Worm (Caenorhabditis elegans) whole organism, L1 larva: ENCODE measurements around the gene sms-1.

Experiments used
- F16B12.6 ChIP-seq: fragments of 150-350 bp; optimal IDR thresholded peaks from 2 replicates; lab custom pipeline; 2014; ENCODE audit warnings: missing biosample characterization, missing genetic modification characterization
- alr-1 ChIP-seq: fragments of 200-800 bp; sonication (Bioruptor generic); optimal IDR thresholded peaks from 2 replicates; lab custom pipeline; 2018; ENCODE audit warnings: borderline replicate concordance, mild to moderate bottlenecking, missing genetic modification characterization, missing compliant biosample characterization
- aly-2 ChIP-seq: fragments of 150-350 bp; optimal IDR thresholded peaks from 2 replicates; lab custom pipeline; 2014; ENCODE audit warnings: missing biosample characterization, missing genetic modification characterization
- blmp-1 ChIP-seq: fragments of 150-350 bp; optimal IDR thresholded peaks from 2 replicates; lab custom pipeline; 2014; ENCODE audit warnings: missing biosample characterization, missing genetic modification characterization
- ceh-63 ChIP-seq: fragments of 200-800 bp; sonication (Bioruptor generic); optimal IDR thresholded peaks from 2 replicates; lab custom pipeline; 2018; ENCODE audit warnings: mild to moderate bottlenecking, missing genetic modification characterization, missing compliant biosample characterization
- ceh-82 ChIP-seq, 3 experiments: fragments of 150-350 bp in 1 of 3; sonication (generic microtip) in 2 of 3; optimal IDR thresholded peaks; 2 replicates each; lab custom pipeline; 2014 to 2017; ENCODE audit warnings: missing biosample characterization in 3 of 3, missing genetic modification characterization in 3 of 3
- ceh-88 ChIP-seq: fragments of 200-800 bp; sonication (Bioruptor generic); IDR thresholded peaks from 2 replicates; pipeline ENCODE4 v1.3.6; 2022; ENCODE audit warnings: missing genetic modification characterization, missing compliant biosample characterization
- ceh-90 ChIP-seq: sonication (generic microtip); optimal IDR thresholded peaks from 2 replicates; lab custom pipeline; 2016; ENCODE audit warnings: missing genetic modification characterization, missing compliant biosample characterization
- ces-1 ChIP-seq: fragments of 150-350 bp; optimal IDR thresholded peaks from 2 replicates; lab custom pipeline; 2014; ENCODE audit warnings: missing biosample characterization, missing genetic modification reagents, missing genetic modification characterization
- dsc-1 ChIP-seq: sonication (generic microtip); optimal IDR thresholded peaks from 2 replicates; lab custom pipeline; 2016; ENCODE audit warnings: mild to moderate bottlenecking, missing genetic modification characterization, missing compliant biosample characterization
- egl-13 ChIP-seq: sonication (generic microtip); optimal IDR thresholded peaks from 2 replicates; lab custom pipeline; 2016; ENCODE audit warnings: missing genotype, missing genetic modification reagents, missing genetic modification characterization, missing compliant biosample characterization
- egl-27 ChIP-seq, 2 experiments: fragments of 150-350 bp in 1 of 2; sonication (generic microtip); optimal IDR thresholded peaks; 3 replicates each; lab custom pipeline; 2017 to 2018; ENCODE audit warnings: missing biosample characterization in 2 of 2, missing genetic modification characterization in 2 of 2, missing genetic modification reagents in 2 of 2
- ets-5 ChIP-seq: fragments of 200-800 bp; sonication (Bioruptor generic); IDR thresholded peaks from 2 replicates; pipeline ENCODE4 v1.3.6; 2022; ENCODE audit warnings: missing genetic modification characterization, missing compliant biosample characterization
- fkh-10 ChIP-seq: sonication (generic microtip); optimal IDR thresholded peaks from 2 replicates; lab custom pipeline; 2017; ENCODE audit warnings: missing biosample characterization, missing genetic modification reagents, missing genetic modification characterization
- fkh-4 ChIP-seq: sonication (generic microtip); optimal IDR thresholded peaks from 2 replicates; lab custom pipeline; 2016; ENCODE audit warnings: missing compliant biosample characterization, missing genetic modification characterization, borderline replicate concordance
- fos-1 ChIP-seq: fragments of 150-350 bp; optimal IDR thresholded peaks from 2 replicates; lab custom pipeline; 2014; ENCODE audit warnings: missing biosample characterization, missing genetic modification characterization
- grh-1 ChIP-seq: fragments of 200-800 bp; sonication (Bioruptor generic); IDR thresholded peaks from 2 replicates; pipeline ENCODE4 v1.3.6; 2022; ENCODE audit warnings: missing genetic modification reagents, missing genetic modification characterization, missing compliant biosample characterization
- hlh-17 ChIP-seq: fragments of 200-800 bp; sonication (Bioruptor generic); optimal IDR thresholded peaks from 2 replicates; lab custom pipeline; 2018; ENCODE audit warnings: missing genetic modification characterization, mild to moderate bottlenecking, missing compliant biosample characterization, moderate library complexity, borderline replicate concordance
- hlh-4 ChIP-seq: sonication (generic microtip); optimal IDR thresholded peaks from 2 replicates; lab custom pipeline; 2016; ENCODE audit warnings: mild to moderate bottlenecking, missing genetic modification characterization, missing compliant biosample characterization
- irx-1 ChIP-seq: sonication (generic microtip); optimal IDR thresholded peaks from 2 replicates; lab custom pipeline; 2016; ENCODE audit warnings: missing genetic modification characterization, missing compliant biosample characterization
- isw-1 ChIP-seq: fragments of 200-800 bp; sonication (Bioruptor generic); IDR thresholded peaks from 2 replicates; pipeline ENCODE4 v1.3.6; 2022; ENCODE audit warnings: missing genetic modification characterization, missing compliant biosample characterization
- jun-1 ChIP-seq: fragments of 150-350 bp; optimal IDR thresholded peaks from 2 replicates; lab custom pipeline; 2014; ENCODE audit warnings: missing biosample characterization, missing genetic modification reagents, missing genetic modification characterization
- lin-13 ChIP-seq: fragments of 150-350 bp; optimal IDR thresholded peaks from 2 replicates; lab custom pipeline; 2014; ENCODE audit warnings: missing biosample characterization, missing genetic modification reagents, missing genetic modification characterization
- lin-35 ChIP-seq, 2 experiments: fragments of 150-350 bp; optimal IDR thresholded peaks; 2 replicates each; lab custom pipeline; 2014; ENCODE audit warnings: missing biosample characterization in 2 of 2, missing genetic modification characterization in 2 of 2, missing genetic modification reagents in 2 of 2
- lin-39 ChIP-seq: fragments of 150-350 bp; optimal IDR thresholded peaks from 2 replicates; lab custom pipeline; 2014; ENCODE audit warnings: missing biosample characterization, missing genetic modification reagents, missing genetic modification characterization
- lsy-2 ChIP-seq, 2 experiments: fragments of 150-350 bp; optimal IDR thresholded peaks; 2 replicates each; lab custom pipeline; 2014; ENCODE audit warnings: missing biosample characterization in 2 of 2, missing genetic modification characterization in 2 of 2
- mef-2 ChIP-seq: fragments of 150-350 bp; optimal IDR thresholded peaks from 2 replicates; lab custom pipeline; 2014; ENCODE audit warnings: missing biosample characterization, missing genetic modification characterization
- nhr-11 ChIP-seq: fragments of 150-350 bp; optimal IDR thresholded peaks from 2 replicates; lab custom pipeline; 2014; ENCODE audit warnings: missing biosample characterization, missing genetic modification characterization
- nhr-19 ChIP-seq: fragments of 200-800 bp; sonication (Bioruptor generic); conservative IDR thresholded peaks from 2 replicates; pipeline ENCODE4 v1.3.6; 2022; ENCODE audit warnings: missing genetic modification characterization, missing compliant biosample characterization
- nhr-20 ChIP-seq: sonication (generic microtip); optimal IDR thresholded peaks from 2 replicates; lab custom pipeline; 2016; ENCODE audit warnings: mild to moderate bottlenecking, missing genetic modification characterization, missing compliant biosample characterization
- nhr-237 ChIP-seq: fragments of 150-350 bp; optimal IDR thresholded peaks from 2 replicates; lab custom pipeline; 2014; ENCODE audit warnings: missing biosample characterization, missing genetic modification characterization
- nhr-28 ChIP-seq: fragments of 150-350 bp; optimal IDR thresholded peaks from 2 replicates; lab custom pipeline; 2014; ENCODE audit warnings: missing biosample characterization, missing genetic modification characterization
- nhr-47 ChIP-seq: sonication (generic microtip); optimal IDR thresholded peaks from 2 replicates; lab custom pipeline; 2016; ENCODE audit warnings: mild to moderate bottlenecking, missing genetic modification characterization, moderate library complexity, missing compliant biosample characterization
- nhr-71 ChIP-seq: sonication (generic microtip); optimal IDR thresholded peaks from 2 replicates; lab custom pipeline; 2016; ENCODE audit warnings: mild to moderate bottlenecking, missing genetic modification characterization, moderate library complexity, missing compliant biosample characterization
- nhr-76 ChIP-seq: sonication (generic microtip); optimal IDR thresholded peaks from 2 replicates; lab custom pipeline; 2017; ENCODE audit warnings: missing biosample characterization, missing genetic modification characterization
- nhr-77 ChIP-seq: fragments of 150-350 bp; optimal IDR thresholded peaks from 2 replicates; lab custom pipeline; 2014; ENCODE audit warnings: missing biosample characterization, missing genetic modification characterization
- pag-3 ChIP-seq: sonication (generic microtip); optimal IDR thresholded peaks from 2 replicates; lab custom pipeline; 2017; ENCODE audit warnings: missing genetic modification characterization, mild to moderate bottlenecking, missing compliant biosample characterization, antibody characterized with exemption, borderline replicate concordance; ENCODE audit not compliant: insufficient read depth
- rnt-1 ChIP-seq: sonication (generic microtip); optimal IDR thresholded peaks from 2 replicates; lab custom pipeline; 2016; ENCODE audit warnings: mild to moderate bottlenecking, missing genetic modification characterization, moderate library complexity, missing compliant biosample characterization
- skn-1 ChIP-seq: fragments of 150-350 bp; optimal IDR thresholded peaks from 2 replicates; lab custom pipeline; 2014; ENCODE audit warnings: missing biosample characterization, missing genetic modification characterization
- snpc-4 ChIP-seq: fragments of 150-350 bp; optimal IDR thresholded peaks from 2 replicates; lab custom pipeline; 2014; ENCODE audit warnings: missing biosample characterization, missing genetic modification characterization
- snu-23 ChIP-seq: sonication (generic microtip); optimal IDR thresholded peaks from 2 replicates; lab custom pipeline; 2016; ENCODE audit warnings: missing genetic modification characterization, missing compliant biosample characterization
- sox-4 ChIP-seq: sonication (generic microtip); optimal IDR thresholded peaks from 2 replicates; lab custom pipeline; 2016; ENCODE audit warnings: missing genetic modification characterization, missing compliant biosample characterization
- swsn-7 ChIP-seq: sonication (generic microtip); optimal IDR thresholded peaks from 2 replicates; lab custom pipeline; 2016; ENCODE audit warnings: missing genetic modification characterization, missing compliant biosample characterization
- tbx-2 ChIP-seq: sonication (generic microtip); optimal IDR thresholded peaks from 2 replicates; lab custom pipeline; 2016; ENCODE audit warnings: missing genetic modification characterization, missing compliant biosample characterization
- unc-130 ChIP-seq: fragments of 150-350 bp; optimal IDR thresholded peaks from 2 replicates; lab custom pipeline; 2017; ENCODE audit warnings: missing biosample characterization, missing genetic modification characterization, inconsistent platforms
- unc-30 ChIP-seq: sonication (generic microtip); optimal IDR thresholded peaks from 2 replicates; lab custom pipeline; 2017; ENCODE audit warnings: missing biosample characterization, missing genetic modification characterization
- unc-62 ChIP-seq: fragments of 150-350 bp; optimal IDR thresholded peaks from 2 replicates; lab custom pipeline; 2014; ENCODE audit warnings: missing biosample characterization, missing genetic modification reagents, missing genetic modification characterization
- unc-98 ChIP-seq: fragments of 200-800 bp; sonication (Bioruptor generic); IDR thresholded peaks from 2 replicates; pipeline ENCODE4 v1.3.6; 2022; ENCODE audit warnings: missing genetic modification characterization, missing compliant biosample characterization
- vab-15 ChIP-seq: sonication (generic microtip); optimal IDR thresholded peaks from 2 replicates; lab custom pipeline; 2017; ENCODE audit warnings: missing genotype, mild to moderate bottlenecking, missing genetic modification characterization, missing compliant biosample characterization
- xbp-1 ChIP-seq: sonication (generic microtip); optimal IDR thresholded peaks from 2 replicates; lab custom pipeline; 2016; ENCODE audit warnings: missing genetic modification characterization, missing compliant biosample characterization
- zip-4 ChIP-seq: fragments of 200-800 bp; sonication (Bioruptor generic); optimal IDR thresholded peaks from 2 replicates; lab custom pipeline; 2018; ENCODE audit warnings: mild to moderate bottlenecking, missing genetic modification characterization, moderate library complexity, missing compliant biosample characterization
- ztf-11 ChIP-seq, 2 experiments: sonication (generic microtip); optimal IDR thresholded peaks; 2 replicates each; lab custom pipeline; 2016 to 2017; ENCODE audit warnings: missing genetic modification characterization in 2 of 2, missing biosample characterization in 1 of 2, missing compliant biosample characterization in 1 of 2

Gene sms-1

DNA sequence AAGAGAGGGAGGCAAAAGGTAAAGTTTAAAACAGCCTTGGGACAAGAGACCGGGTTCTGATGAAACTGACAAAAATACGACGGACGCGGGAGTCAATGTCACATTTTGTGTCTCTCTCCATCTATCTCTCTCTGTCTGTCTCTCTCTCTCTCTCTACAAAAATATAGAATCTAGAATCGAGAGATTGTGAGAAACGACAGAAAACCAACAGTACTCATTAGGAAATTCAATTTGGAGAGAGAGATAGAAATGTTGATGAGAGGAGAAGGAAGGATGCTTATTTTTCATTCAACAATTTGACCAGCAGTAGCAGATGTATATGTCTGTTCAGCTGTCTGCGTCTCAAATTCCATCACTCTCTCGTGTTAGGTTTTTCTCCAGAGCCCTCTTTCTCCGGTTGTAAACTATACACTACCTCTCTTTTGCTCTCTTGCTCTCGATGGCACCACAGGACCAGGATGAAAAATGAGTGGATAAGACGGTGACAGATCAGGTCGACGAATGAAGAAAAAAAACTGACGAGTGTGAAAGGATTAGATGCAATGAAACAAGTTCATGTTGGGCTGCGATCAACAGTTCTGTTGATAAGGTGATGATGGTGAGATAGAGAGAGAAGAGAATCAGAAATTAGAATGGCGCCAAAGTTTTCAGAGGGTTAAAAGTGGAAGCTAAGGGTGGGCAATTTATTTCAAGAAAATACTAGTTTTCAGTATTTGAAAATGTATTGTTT lies 8.2 kb downstream of the sms-1 start (continued):
- no peak for TF ChIP-seq ceh-88
- no peak for TF ChIP-seq nhr-76 (tag; lab: Kevin White, UChicago)
- TF ChIP-seq pag-3 (tag; lab: Kevin White, UChicago): peak; percentile 4
- TF ChIP-seq egl-13 (tag; lab: Kevin White, UChicago): no peak
- peak; percentile 51; the same call in 1 of the 2 replicates for TF ChIP-seq grh-1 (GFP tag; lab: Robert Waterston, UW)
- TF ChIP-seq nhr-237 (tag; lab: Kevin White, UChicago): no peak
- peak; percentile 53 for TF ChIP-seq nhr-47
- TF ChIP-seq F16B12.6 (tag; lab: Kevin White, UChicago): no peak
- TF ChIP-seq egl-27 (tag; optimal IDR thresholded peaks at IDR 0.05; lab: Kevin White, UChicago): no peak
- peak; percentile 36 for TF ChIP-seq lin-13 (GFP tag; lab: Kevin White, UChicago)
- no peak for TF ChIP-seq unc-30 (tag; lab: Kevin White, UChicago)
- TF ChIP-seq nhr-28 (tag; lab: Kevin White, UChicago): no peak
- TF ChIP-seq snpc-4 (tag; lab: Kevin White, UChicago): peak; percentile 3
- no peak for TF ChIP-seq hlh-4 (tag; lab: Kevin White, UChicago)
- no peak for TF ChIP-seq fkh-4
- no peak for TF ChIP-seq unc-98 (GFP tag; lab: Robert Waterston, UW)
- peak; percentile 83 for TF ChIP-seq nhr-71 (tag; lab: Kevin White, UChicago)
- no peak for TF ChIP-seq fkh-10
- TF ChIP-seq snu-23 (GFP tag; lab: Kevin White, UChicago): peak; percentile 84
- no peak for TF ChIP-seq irx-1
- no peak for TF ChIP-seq alr-1 (tag; lab: Kevin White, UChicago)
- TF ChIP-seq tbx-2 (tag; lab: Kevin White, UChicago): peak; percentile 52
- no peak for TF ChIP-seq nhr-11 (tag; lab: Kevin White, UChicago)
- TF ChIP-seq isw-1 (GFP tag; lab: Robert Waterston, UW): no peak
- peak; percentile 47 for TF ChIP-seq rnt-1 (tag; lab: Kevin White, UChicago)
- no peak for TF ChIP-seq ceh-63 (GFP tag; lab: Kevin White, UChicago)
- TF ChIP-seq ets-5 (GFP tag; lab: Robert Waterston, UW): no peak
- TF ChIP-seq xbp-1 (tag; lab: Kevin White, UChicago): peak; percentile 13
- TF ChIP-seq jun-1: peak; percentile 25
- TF ChIP-seq lsy-2 (tag; optimal IDR thresholded peaks at IDR 0.05; lab: Kevin White, UChicago): peak; percentile 26 to 69
- TF ChIP-seq unc-130 (tag; lab: Kevin White, UChicago): no peak
- peak; percentile 17 to 65 for TF ChIP-seq lin-35 (GFP tag; optimal IDR thresholded peaks at IDR 0.05; lab: Kevin White, UChicago)
- no peak for TF ChIP-seq zip-4 (GFP tag; lab: Kevin White, UChicago)
- no peak for TF ChIP-seq sox-4
- peak; percentile 80 for TF ChIP-seq nhr-20 (tag; lab: Kevin White, UChicago)
- peak; percentile 37 for TF ChIP-seq swsn-7 (tag; lab: Kevin White, UChicago)
- peak; percentile 55 for TF ChIP-seq blmp-1 (tag; lab: Kevin White, UChicago)
- TF ChIP-seq fos-1 (tag; lab: Kevin White, UChicago): no peak
- TF ChIP-seq ceh-82 (tag; optimal IDR thresholded peaks at IDR 0.05; lab: Kevin White, UChicago): no peak
- no peak for TF ChIP-seq vab-15 (tag; lab: Kevin White, UChicago)
- no peak for TF ChIP-seq lin-39 (tag; lab: Kevin White, UChicago)
- no peak for TF ChIP-seq nhr-77 (tag; lab: Kevin White, UChicago)
- TF ChIP-seq ceh-90 (tag; lab: Kevin White, UChicago): no peak
- no peak for TF ChIP-seq mef-2 (tag; lab: Kevin White, UChicago)
- TF ChIP-seq nhr-19: peak; percentile 56
- no peak for TF ChIP-seq unc-62
- no peak for TF ChIP-seq hlh-17 (GFP tag; lab: Kevin White, UChicago)
- TF ChIP-seq dsc-1 (tag; lab: Kevin White, UChicago): peak; percentile 22
- TF ChIP-seq skn-1 (tag; lab: Kevin White, UChicago): peak; percentile 6
- no peak for TF ChIP-seq ces-1 (GFP tag; lab: Kevin White, UChicago)
- TF ChIP-seq aly-2: no peak
- no peak for TF ChIP-seq ztf-11 (tag; optimal IDR thresholded peaks at IDR 0.05; lab: Kevin White, UChicago)
